Fruit fly (Drosophila melanogaster): ENCODE data around the gene NetA.

Gene NetA

DNA sequence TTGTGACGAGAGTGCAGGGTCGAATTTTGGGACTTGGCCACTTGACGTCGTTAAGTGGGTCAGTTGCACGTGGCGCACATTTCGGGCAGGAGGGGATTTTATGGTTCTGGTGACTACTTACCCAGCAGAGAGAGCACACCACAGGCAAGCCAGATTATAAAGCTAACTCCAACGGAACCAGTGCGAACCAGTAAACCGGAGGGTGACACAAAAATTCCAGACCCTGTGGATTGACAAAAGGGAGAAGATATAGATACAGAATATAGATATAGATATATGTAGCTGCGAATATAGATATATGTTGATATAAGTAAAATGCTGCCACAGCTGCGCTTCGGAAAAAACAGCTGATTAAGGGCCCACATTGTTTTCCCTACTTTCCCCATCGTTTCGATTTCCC lies 65.2 kb downstream of the NetA start:
- no peak for TF ChIP-seq tup (GFP tag; optimal IDR thresholded peaks at IDR 0.05)
- no peak for TF ChIP-seq Xrp1 (GFP tag; IDR thresholded peaks at IDR 0.05)
- peak; percentile 55 for TF ChIP-seq sens (GFP tag)
- no peak for TF ChIP-seq twi (tag; optimal IDR thresholded peaks at IDR 0.05)
- no peak for TF ChIP-seq Dip2 (GFP tag; IDR thresholded peaks at IDR 0.05)
- TF ChIP-seq scrt (GFP tag; optimal IDR thresholded peaks at IDR 0.05), result no peak
- TF ChIP-seq CG31388 (GFP tag; optimal IDR thresholded peaks at IDR 0.05), result no peak
- peak; percentile 96 for TF ChIP-seq CG15514 (GFP tag; optimal IDR thresholded peaks at IDR 0.05)
- TF ChIP-seq Drgx (GFP tag; IDR thresholded peaks at IDR 0.05), result 0 out of 2 replicates have a peak, but pooled peaks have one; percentile 1
- no peak for TF ChIP-seq CG10959 (GFP tag; IDR thresholded peaks at IDR 0.05)
- TF ChIP-seq MBD-R2 (GFP tag; IDR thresholded peaks at IDR 0.05), result no peak
- no peak for TF ChIP-seq CG13287 (GFP tag; IDR thresholded peaks at IDR 0.05; ENCODE audit: partially characterized antibody)
- TF ChIP-seq CG12769 (tag; optimal IDR thresholded peaks at IDR 0.05), result peak; percentile 29
- TF ChIP-seq CG34422 (GFP tag; IDR thresholded peaks at IDR 0.05), result no peak
- no peak for TF ChIP-seq insv (GFP tag; optimal IDR thresholded peaks at IDR 0.05)
- no peak for TF ChIP-seq CG4404 (GFP tag; IDR thresholded peaks at IDR 0.05)
- no peak for TF ChIP-seq CG11695 (GFP tag; IDR thresholded peaks at IDR 0.05)
- no peak for TF ChIP-seq bsh (GFP tag; optimal IDR thresholded peaks at IDR 0.05)
- no peak for TF ChIP-seq pros (GFP tag; optimal IDR thresholded peaks at IDR 0.05)
- TF ChIP-seq ERR (GFP tag; optimal IDR thresholded peaks at IDR 0.05), result no peak
- no peak for TF ChIP-seq CG11504 (tag; optimal IDR thresholded peaks at IDR 0.05)
- no peak for TF ChIP-seq CG18619 (GFP tag; optimal IDR thresholded peaks at IDR 0.05)
- peak; percentile 89 for TF ChIP-seq CG13894 (tag; optimal IDR thresholded peaks at IDR 0.05)
- TF ChIP-seq Sry-δ (GFP tag; optimal IDR thresholded peaks at IDR 0.05), result no peak
- TF ChIP-seq crp (GFP tag; optimal IDR thresholded peaks at IDR 0.05), result peak in 1 of 2 experiments; percentile 31

DNA sequence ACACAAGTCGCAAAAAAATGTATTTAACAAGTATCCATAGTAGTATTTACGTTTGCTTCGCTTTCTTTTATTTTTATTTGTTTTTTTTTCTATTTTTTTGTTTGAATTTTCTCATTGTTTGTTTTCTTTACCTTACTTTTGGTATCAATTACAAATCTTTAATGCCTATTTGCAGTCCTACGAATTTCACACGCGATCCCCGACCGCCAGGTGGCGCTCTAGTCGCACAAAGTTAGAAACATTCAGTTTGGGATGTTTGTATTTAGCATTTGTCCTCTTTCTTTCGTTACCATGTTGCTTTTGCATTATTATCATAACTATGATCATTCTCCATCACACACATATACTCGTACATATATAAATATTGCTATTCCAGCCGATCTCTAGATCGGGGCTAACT lies 68.5 kb downstream of the NetA start:
- TF ChIP-seq Dip2 (GFP tag; IDR thresholded peaks at IDR 0.05) (peak; percentile 30; the same call in 1 of the 2 replicates), stwl (tag; optimal IDR thresholded peaks at IDR 0.05) (peak; percentile 3), Deaf1 (tag; optimal IDR thresholded peaks at IDR 0.05) (peak; percentile 48), CTCF (GFP tag; optimal IDR thresholded peaks at IDR 0.05) (peak; percentile 86), CG8290 (GFP tag; optimal IDR thresholded peaks at IDR 0.05) (peak; percentile 54), CG8290 (tag; optimal IDR thresholded peaks at IDR 0.05) (no peak), otp (GFP tag; IDR thresholded peaks at IDR 0.05) (no peak), CG2202 (tag; optimal IDR thresholded peaks at IDR 0.05) (no peak), CG11504 (tag; optimal IDR thresholded peaks at IDR 0.05) (no peak), lov (optimal IDR thresholded peaks at IDR 0.05) (no peak), lov (GFP tag; IDR thresholded peaks at IDR 0.05) (no peak), Dip3 (GFP tag; optimal IDR thresholded peaks at IDR 0.05) (no peak), cato (GFP tag; optimal IDR thresholded peaks at IDR 0.05; ENCODE audit: borderline replicate concordance) (no peak), CG6175 (GFP tag; IDR thresholded peaks at IDR 0.05) (no peak)

DNA sequence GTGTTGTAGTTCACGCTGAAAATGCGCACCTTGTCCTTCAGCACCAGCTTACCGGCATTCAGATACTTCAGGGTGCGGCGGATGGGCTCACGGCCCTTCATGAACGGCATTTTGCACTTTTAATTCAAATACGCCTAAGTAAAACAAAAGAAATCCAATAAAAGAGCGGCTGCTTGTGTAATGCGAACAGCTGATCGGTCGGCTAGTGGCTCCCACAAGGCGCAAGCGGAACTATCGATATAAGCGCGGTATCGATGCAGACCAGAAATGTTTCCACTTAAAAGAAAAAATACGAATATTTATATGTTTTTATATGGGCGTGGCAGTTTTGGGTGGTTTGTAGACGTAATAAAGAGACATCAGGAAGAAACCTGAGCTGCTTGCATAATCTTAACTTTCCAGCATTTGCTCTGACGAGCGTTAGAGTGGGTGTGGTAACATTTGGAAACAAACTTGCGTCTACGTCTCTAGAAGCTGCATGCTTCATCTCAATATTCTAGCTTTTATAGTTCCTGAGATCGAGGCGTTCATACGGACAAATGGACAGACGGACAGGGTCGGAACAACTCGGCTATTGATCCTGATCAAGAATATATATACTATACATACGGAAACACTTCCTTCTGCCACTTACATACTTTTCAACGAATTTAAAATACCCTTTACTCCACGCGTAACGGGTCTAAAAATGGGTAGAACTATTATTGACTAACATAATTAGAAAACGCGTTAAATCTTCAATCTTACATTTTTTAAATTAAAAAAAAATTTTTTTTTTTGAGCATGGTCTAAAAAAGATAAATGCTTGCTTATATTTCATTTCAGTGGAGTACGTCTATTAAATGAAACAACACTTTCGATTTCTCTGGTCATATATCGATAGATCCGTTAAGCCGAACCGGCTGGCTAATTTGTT lies 70.7 kb downstream of the NetA start, which contains the start of the genes mRpS25 and nmdyn-D6:
Gene mRpS25, minus strand, starts transcription at position 199 of the 916 bp plus-strand sequence.
Gene nmdyn-D6, plus strand, starts transcription at position 894 of the 916 bp plus-strand sequence.
- no peak for TF ChIP-seq fu2 (GFP tag; optimal IDR thresholded peaks at IDR 0.05)
- TF ChIP-seq CG10979 (tag; optimal IDR thresholded peaks at IDR 0.05), result peak; percentile 3
- TF ChIP-seq Neu2 (GFP tag; optimal IDR thresholded peaks at IDR 0.05; ENCODE audit: borderline replicate concordance), result no peak
- peak; percentile 10 for TF ChIP-seq tin (GFP tag; optimal IDR thresholded peaks at IDR 0.05)
- peak; percentile 18 for TF ChIP-seq lilli (GFP tag; optimal IDR thresholded peaks at IDR 0.05)
- peak; percentile 58 for TF ChIP-seq gem (tag; optimal IDR thresholded peaks at IDR 0.05)
- TF ChIP-seq Xrp1 (GFP tag; IDR thresholded peaks at IDR 0.05), result peak; percentile 44; the same call in 1 of the 2 replicates
- peak; percentile 11 for TF ChIP-seq unpg (GFP tag; optimal IDR thresholded peaks at IDR 0.05)
- no peak for TF ChIP-seq Bteb2 (GFP tag; optimal IDR thresholded peaks at IDR 0.05)
- peak; percentile 30 for TF ChIP-seq fd96Cb (tag; optimal IDR thresholded peaks at IDR 0.05)
- TF ChIP-seq CG4328 (GFP tag; optimal IDR thresholded peaks at IDR 0.05), result no peak
- TF ChIP-seq CG16779 (GFP tag; IDR thresholded peaks at IDR 0.05), result no peak
- TF ChIP-seq Trl (optimal IDR thresholded peaks at IDR 0.05), result no peak
- peak; percentile 9 for TF ChIP-seq Trl (GFP tag; optimal IDR thresholded peaks at IDR 0.05)
